Worm (Caenorhabditis elegans) whole organism, L3 larva: ENCODE data around the gene dnj-5.
A peak's percentile ranks its signal among the peaks of the same experiment; 100 is the strongest.

Experiments used
- R02D3.7 ChIP-seq: fragments of 150-350 bp; optimal IDR thresholded peaks from 2 replicates; lab custom pipeline; 2014; ENCODE audit warnings: missing biosample characterization, missing genetic modification characterization
- ZK546.5 ChIP-seq: sonication (generic microtip); optimal IDR thresholded peaks from 2 replicates; lab custom pipeline; 2017; ENCODE audit warnings: missing biosample characterization, missing genetic modification characterization
- aly-2 ChIP-seq: fragments of 150-350 bp; optimal IDR thresholded peaks from 2 replicates; lab custom pipeline; 2014; ENCODE audit warnings: missing biosample characterization, missing genetic modification characterization
- ama-1 ChIP-seq: fragments of 150-350 bp; optimal IDR thresholded peaks from 2 replicates; lab custom pipeline; 2018
- ceh-16 ChIP-seq: sonication (generic microtip); optimal IDR thresholded peaks from 2 replicates; lab custom pipeline; 2017; ENCODE audit warnings: missing biosample characterization, missing genetic modification characterization
- ceh-28 ChIP-seq: fragments of 150-350 bp; optimal IDR thresholded peaks from 2 replicates; lab custom pipeline; 2014; ENCODE audit warnings: missing biosample characterization, missing genetic modification reagents, missing genetic modification characterization
- ceh-82 ChIP-seq: fragments of 150-350 bp; optimal IDR thresholded peaks from 2 replicates; lab custom pipeline; 2014; ENCODE audit warnings: missing biosample characterization, missing genetic modification characterization
- daf-12 ChIP-seq: fragments of 150-350 bp; optimal IDR thresholded peaks from 2 replicates; lab custom pipeline; 2014; ENCODE audit warnings: missing biosample characterization, missing genetic modification reagents, missing genetic modification characterization
- egl-27 ChIP-seq: sonication (generic microtip); optimal IDR thresholded peaks from 4 replicates; lab custom pipeline; 2017; ENCODE audit warnings: missing biosample characterization, missing genetic modification reagents, missing genetic modification characterization
- egl-5 ChIP-seq: fragments of 150-350 bp; optimal IDR thresholded peaks from 2 replicates; lab custom pipeline; 2017; ENCODE audit warnings: missing biosample characterization, missing genetic modification reagents, missing genetic modification characterization, inconsistent platforms
- elt-1 ChIP-seq: fragments of 150-350 bp; optimal IDR thresholded peaks from 2 replicates; lab custom pipeline; 2014; ENCODE audit warnings: missing biosample characterization, missing genetic modification characterization
- elt-2 ChIP-seq: sonication (generic microtip); optimal IDR thresholded peaks from 2 replicates; lab custom pipeline; 2016; ENCODE audit warnings: missing genetic modification reagents, mild to moderate bottlenecking, missing genetic modification characterization, missing compliant biosample characterization
- elt-3 ChIP-seq, 3 experiments: fragments of 150-350 bp in 1 of 3; sonication (generic microtip) in 2 of 3; optimal IDR thresholded peaks; 2 replicates in 2 of 3; 4 replicates in 1 of 3; lab custom pipeline; 2014 to 2017; ENCODE audit warnings: missing biosample characterization in 3 of 3, missing genetic modification characterization in 3 of 3
- fkh-10 ChIP-seq: sonication (generic microtip); optimal IDR thresholded peaks from 2 replicates; lab custom pipeline; 2017; ENCODE audit warnings: missing biosample characterization, missing genetic modification reagents, missing genetic modification characterization
- fkh-2 ChIP-seq: fragments of 150-350 bp; optimal IDR thresholded peaks from 2 replicates; lab custom pipeline; 2014; ENCODE audit warnings: missing biosample characterization, missing genetic modification reagents, missing genetic modification characterization
- fos-1 ChIP-seq: fragments of 150-350 bp; optimal IDR thresholded peaks from 2 replicates; lab custom pipeline; 2014; ENCODE audit warnings: missing biosample characterization, missing genetic modification characterization
- hmg-11 ChIP-seq: sonication (generic microtip); optimal IDR thresholded peaks from 2 replicates; lab custom pipeline; 2016; ENCODE audit warnings: missing genetic modification characterization, missing compliant biosample characterization
- jun-1 ChIP-seq: fragments of 150-350 bp; optimal IDR thresholded peaks from 2 replicates; lab custom pipeline; 2014; ENCODE audit warnings: missing biosample characterization, missing genetic modification reagents, missing genetic modification characterization
- lin-39 ChIP-seq: fragments of 150-350 bp; optimal IDR thresholded peaks from 2 replicates; lab custom pipeline; 2018; ENCODE audit warnings: missing biosample characterization, missing genetic modification reagents, missing genetic modification characterization
- lsy-12 ChIP-seq: sonication (generic microtip); optimal IDR thresholded peaks from 2 replicates; lab custom pipeline; 2016; ENCODE audit warnings: mild to moderate bottlenecking, missing genetic modification characterization, missing compliant biosample characterization
- mdl-1 ChIP-seq: fragments of 150-350 bp; optimal IDR thresholded peaks from 2 replicates; lab custom pipeline; 2014; ENCODE audit warnings: missing biosample characterization, missing genetic modification characterization
- mml-1 ChIP-seq: fragments of 150-350 bp; sonication (generic microtip); optimal IDR thresholded peaks from 3 replicates; lab custom pipeline; 2014; ENCODE audit warnings: missing biosample characterization, missing genetic modification characterization
- nfya-1 ChIP-seq: sonication (generic microtip); optimal IDR thresholded peaks from 2 replicates; lab custom pipeline; 2017; ENCODE audit warnings: missing genetic modification characterization, mild to moderate bottlenecking, missing compliant biosample characterization, antibody characterized with exemption, moderate library complexity; ENCODE audit not compliant: insufficient read depth
- nhr-11 ChIP-seq: fragments of 150-350 bp; optimal IDR thresholded peaks from 2 replicates; lab custom pipeline; 2014; ENCODE audit warnings: missing biosample characterization, missing genetic modification characterization
- nhr-23 ChIP-seq: fragments of 150-350 bp; optimal IDR thresholded peaks from 2 replicates; lab custom pipeline; 2014; ENCODE audit warnings: missing biosample characterization, missing genetic modification reagents, missing genetic modification characterization
- nhr-237 ChIP-seq: fragments of 150-350 bp; optimal IDR thresholded peaks from 2 replicates; lab custom pipeline; 2014; ENCODE audit warnings: missing biosample characterization, missing genetic modification characterization
- nhr-25 ChIP-seq: sonication (generic microtip); optimal IDR thresholded peaks from 2 replicates; lab custom pipeline; 2017; ENCODE audit warnings: missing biosample characterization, missing genetic modification characterization
- nhr-28 ChIP-seq: fragments of 150-350 bp; optimal IDR thresholded peaks from 2 replicates; lab custom pipeline; 2014; ENCODE audit warnings: missing biosample characterization, missing genetic modification characterization
- nhr-43 ChIP-seq: sonication (generic microtip); optimal IDR thresholded peaks from 2 replicates; lab custom pipeline; 2016; ENCODE audit warnings: mild to moderate bottlenecking, missing genetic modification characterization, missing compliant biosample characterization; ENCODE audit not compliant: poor library complexity, severe bottlenecking
- nhr-67 ChIP-seq: fragments of 150-350 bp; optimal IDR thresholded peaks from 2 replicates; lab custom pipeline; 2014; ENCODE audit warnings: missing biosample characterization, missing genetic modification characterization
- nhr-76 ChIP-seq: fragments of 150-350 bp; sonication (generic microtip); optimal IDR thresholded peaks from 5 replicates; lab custom pipeline; 2014; ENCODE audit warnings: missing biosample characterization, missing genetic modification characterization
- pha-4 ChIP-seq: fragments of 150-350 bp; optimal IDR thresholded peaks from 2 replicates; lab custom pipeline; 2014; ENCODE audit warnings: missing biosample characterization, missing genetic modification reagents, missing genetic modification characterization
- pqm-1 ChIP-seq: fragments of 150-350 bp; optimal IDR thresholded peaks from 2 replicates; lab custom pipeline; 2017; ENCODE audit warnings: missing biosample characterization, missing genetic modification characterization, inconsistent platforms
- sea-2 ChIP-seq: fragments of 150-350 bp; sonication (generic microtip); optimal IDR thresholded peaks from 4 replicates; lab custom pipeline; 2014; ENCODE audit warnings: missing biosample characterization, missing genetic modification reagents, missing genetic modification characterization
- skn-1 ChIP-seq: fragments of 150-350 bp; optimal IDR thresholded peaks from 2 replicates; lab custom pipeline; 2014; ENCODE audit warnings: missing biosample characterization, missing genetic modification characterization
- snpc-4 ChIP-seq: fragments of 150-350 bp; optimal IDR thresholded peaks from 2 replicates; lab custom pipeline; 2014; ENCODE audit warnings: missing biosample characterization, missing genetic modification characterization
- tbx-2 ChIP-seq: sonication (generic microtip); optimal IDR thresholded peaks from 2 replicates; lab custom pipeline; 2016; ENCODE audit warnings: mild to moderate bottlenecking, missing genetic modification characterization, missing compliant biosample characterization
- unc-62 ChIP-seq: fragments of 150-350 bp; sonication (generic microtip); optimal IDR thresholded peaks from 4 replicates; lab custom pipeline; 2014; ENCODE audit warnings: missing biosample characterization, missing genetic modification reagents, missing genetic modification characterization
- zag-1 ChIP-seq: fragments of 150-350 bp; optimal IDR thresholded peaks from 2 replicates; lab custom pipeline; 2014; ENCODE audit warnings: missing biosample characterization, missing genetic modification characterization
- ztf-11 ChIP-seq: fragments of 150-350 bp; optimal IDR thresholded peaks from 2 replicates; lab custom pipeline; 2014; ENCODE audit warnings: missing biosample characterization, missing genetic modification characterization

The dnj-5 gene

ce11 chrII:6843680-6844079, 14.4 kb downstream of the dnj-5 start:
- peak; percentile 73 for TF ChIP-seq lin-39 (tag; lab: Kevin White, UChicago)
- no peak for TF ChIP-seq daf-12 (tag; lab: Kevin White, UChicago)
- TF ChIP-seq hmg-11 (tag; lab: Kevin White, UChicago): peak; percentile 27
- TF ChIP-seq pha-4: peak; percentile 27
- peak; percentile 31 for TF ChIP-seq egl-27 (tag; lab: Kevin White, UChicago)
- TF ChIP-seq nhr-11: no peak
- TF ChIP-seq nfya-1: peak; percentile 28
- TF ChIP-seq ceh-82 (tag; lab: Kevin White, UChicago): no peak
- TF ChIP-seq sea-2: no peak
- TF ChIP-seq nhr-25 (tag; lab: Kevin White, UChicago): peak; percentile 1
- TF ChIP-seq jun-1 (tag; lab: Kevin White, UChicago): no peak
- no peak for TF ChIP-seq nhr-237 (tag; lab: Kevin White, UChicago)
- TF ChIP-seq zag-1: no peak
- TF ChIP-seq unc-62 (GFP tag; lab: Kevin White, UChicago): peak; percentile 76

- TF ChIP-seq ZK546.5 (no peak), egl-5 (peak; percentile 49), ama-1 (no peak), aly-2 (no peak), zag-1 (no peak), snpc-4 (tag; lab: Kevin White, UChicago) (no peak)
These were observed 14.9 kb downstream of the dnj-5 start for ce11 chrII:6843211-6843610.

- TF ChIP-seq elt-3 (tag; optimal IDR thresholded peaks at IDR 0.05; lab: Kevin White, UChicago) (peak; percentile 73 to 97 (median 76)), ztf-11 (tag; lab: Kevin White, UChicago) (no peak), mml-1 (no peak), ceh-16 (tag; lab: Kevin White, UChicago) (no peak), jun-1 (tag; lab: Kevin White, UChicago) (peak; percentile 87), ama-1 (peak; percentile 31), sea-2 (no peak), unc-62 (GFP tag; lab: Kevin White, UChicago) (peak; percentile 73), nhr-11 (no peak), skn-1 (tag; lab: Kevin White, UChicago) (peak; percentile 73), lin-39 (tag; lab: Kevin White, UChicago) (peak; percentile 49), daf-12 (tag; lab: Kevin White, UChicago) (no peak), nhr-76 (tag; lab: Kevin White, UChicago) (peak; percentile 44), elt-1 (tag; lab: Kevin White, UChicago) (peak; percentile 83), ceh-28 (tag; lab: Kevin White, UChicago) (peak; percentile 90), hmg-11 (tag; lab: Kevin White, UChicago) (peak; percentile 37), nhr-23 (tag; lab: Kevin White, UChicago) (peak; percentile 94), nhr-25 (tag; lab: Kevin White, UChicago) (peak; percentile 80), mdl-1 (peak; percentile 56), ZK546.5 (no peak), pqm-1 (tag; lab: Kevin White, UChicago) (peak; percentile 95), fos-1 (tag; lab: Kevin White, UChicago) (peak; percentile 36), tbx-2 (tag; lab: Kevin White, UChicago) (peak; percentile 83), nhr-237 (tag; lab: Kevin White, UChicago) (no peak), aly-2 (no peak), egl-27 (tag; lab: Kevin White, UChicago) (peak; percentile 99), R02D3.7 (tag; lab: Kevin White, UChicago) (peak; percentile 54), fkh-2 (tag; lab: Kevin White, UChicago) (no peak), snpc-4 (tag; lab: Kevin White, UChicago) (peak; percentile 84), elt-2 (tag; lab: Kevin White, UChicago) (peak; percentile 100), fkh-10 (GFP tag; lab: Kevin White, UChicago) (no peak), pha-4 (peak; percentile 93), nhr-43 (tag; lab: Kevin White, UChicago) (peak; percentile 95), nhr-28 (no peak), nhr-67 (no peak), nfya-1 (peak; percentile 85), lsy-12 (tag; lab: Kevin White, UChicago) (peak; percentile 73)
These were observed 15.4 kb downstream of the dnj-5 start for ce11 chrII:6842651-6843118.
